Worm (Caenorhabditis elegans): ENCODE results near the gene F33G12.6.

The F33G12.6 gene

DNA sequence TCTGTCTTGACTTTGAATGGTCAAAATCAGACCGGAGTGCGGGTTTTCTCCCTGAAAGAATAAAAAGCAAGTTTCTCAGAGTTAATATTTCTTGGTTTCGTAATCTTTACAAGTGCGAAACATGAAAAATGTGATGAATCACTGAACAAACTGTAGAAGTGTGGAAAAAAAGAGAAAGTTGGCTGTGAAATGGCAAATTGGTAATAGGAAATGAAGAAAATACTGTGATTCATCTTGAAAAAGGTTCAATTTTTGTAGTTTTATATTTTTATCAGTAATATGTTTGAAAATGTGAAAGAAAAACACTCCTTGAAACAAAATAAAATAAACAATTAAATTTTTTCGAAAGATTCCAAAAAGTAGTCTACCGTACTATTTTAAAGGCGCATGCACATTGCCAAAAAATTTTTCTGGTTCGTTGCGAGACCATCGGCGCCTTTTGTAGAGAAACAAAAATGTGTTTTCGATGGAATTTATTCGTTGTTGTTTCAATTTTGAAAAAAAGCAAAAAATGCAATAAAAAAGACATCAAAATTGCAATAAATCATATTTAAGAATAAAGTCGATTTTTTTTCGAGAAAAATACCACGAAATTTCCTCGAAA, 42.0 kb downstream of the F33G12.6 start, which contains the start of gene pld-1:
Gene pld-1, minus strand, starts transcription at position 51 of the 604 bp plus-strand sequence.
- TF ChIP-seq elt-2 (tag; optimal IDR thresholded peaks at IDR 0.05) (no peak), F13H6.1 (tag; optimal IDR thresholded peaks at IDR 0.05) (no peak), che-1 (tag; optimal IDR thresholded peaks at IDR 0.05) (no peak), fkh-6 (tag; optimal IDR thresholded peaks at IDR 0.05) (no peak), ceh-31 (tag; optimal IDR thresholded peaks at IDR 0.05) (no peak), ceh-18 (tag; optimal IDR thresholded peaks at IDR 0.05) (no peak), ceh-30 (tag; optimal IDR thresholded peaks at IDR 0.05) (no peak), hlh-30 (tag; optimal IDR thresholded peaks at IDR 0.05; ENCODE audit: insufficient read depth) (no peak), ceh-2 (tag; optimal IDR thresholded peaks at IDR 0.05) (no peak), odd-2 (tag; optimal IDR thresholded peaks at IDR 0.05) (no peak)

DNA sequence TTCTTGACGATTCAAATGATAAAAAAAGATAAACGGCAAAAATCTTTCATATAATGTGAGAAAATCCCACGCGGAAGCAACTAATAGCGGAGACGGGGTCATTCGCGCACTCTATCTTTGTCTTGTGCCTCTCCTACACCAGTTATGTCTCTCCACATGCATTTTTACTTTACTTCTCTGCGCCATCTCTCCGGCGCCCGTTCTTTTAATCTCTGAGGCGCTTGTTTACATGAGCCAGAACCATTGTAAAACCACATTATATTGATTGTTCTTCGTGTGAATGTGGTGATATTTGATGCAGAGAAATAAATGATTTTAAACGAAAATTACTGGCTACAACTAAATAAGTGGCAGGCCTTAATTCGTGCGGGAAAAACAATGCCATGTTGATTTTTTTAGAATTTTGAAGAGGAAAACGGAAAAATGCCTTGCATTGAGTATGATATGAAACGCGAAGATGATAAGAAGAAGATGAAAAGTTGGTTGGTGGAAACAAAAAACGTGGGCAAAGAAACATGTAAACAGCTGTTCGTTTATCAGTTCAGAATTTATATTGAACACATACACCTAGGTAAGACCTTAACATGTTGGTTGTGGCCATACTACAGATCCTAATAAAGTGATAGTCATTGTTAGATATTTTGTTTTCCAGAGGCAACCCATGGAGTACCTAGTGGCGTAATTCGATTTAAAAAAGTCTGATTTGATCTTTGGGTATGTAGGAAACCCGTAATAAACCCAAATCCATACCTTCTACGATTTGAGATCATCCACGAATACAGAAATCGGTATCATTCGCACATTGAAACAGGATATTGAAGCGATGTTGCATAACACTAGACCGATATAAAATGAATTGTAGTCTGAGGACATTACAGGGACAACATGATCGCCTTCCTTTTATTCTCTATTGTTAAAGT, 42.9 kb downstream of the F33G12.6 start, which contains the start of gene C04G6.2:
Gene C04G6.2, plus strand, starts transcription at position 870 of the 920 bp plus-strand sequence.
- TF ChIP-seq ceh-24 (tag; optimal IDR thresholded peaks at IDR 0.05) (no peak), pha-2 (tag; optimal IDR thresholded peaks at IDR 0.05) (peak; percentile 57), pax-1 (tag; optimal IDR thresholded peaks at IDR 0.05) (peak; percentile 42), nfya-1 (tag; optimal IDR thresholded peaks at IDR 0.05) (peak; percentile 49), T23F11.4 (GFP tag; optimal IDR thresholded peaks at IDR 0.05) (no peak), unc-42 (tag; optimal IDR thresholded peaks at IDR 0.05) (peak; percentile 36), lim-6 (tag; optimal IDR thresholded peaks at IDR 0.05) (no peak), unc-86 (tag; optimal IDR thresholded peaks at IDR 0.05) (no peak), dve-1 (tag; optimal IDR thresholded peaks at IDR 0.05) (peak; percentile 32), rnt-1 (tag; optimal IDR thresholded peaks at IDR 0.05) (peak; percentile 3), hlh-13 (GFP tag; optimal IDR thresholded peaks at IDR 0.05) (no peak), ceh-14 (tag; optimal IDR thresholded peaks at IDR 0.05) (no peak), eyg-1 (tag; optimal IDR thresholded peaks at IDR 0.05) (no peak), ceh-19 (GFP tag; optimal IDR thresholded peaks at IDR 0.05) (peak; percentile 23), ceh-31 (tag; optimal IDR thresholded peaks at IDR 0.05) (peak; percentile 56), ref-2 (tag; optimal IDR thresholded peaks at IDR 0.05) (no peak), ceh-48 (tag; optimal IDR thresholded peaks at IDR 0.05) (peak; percentile 35), pha-4 (tag; optimal IDR thresholded peaks at IDR 0.05) (peak; percentile 44), tbx-2 (tag; optimal IDR thresholded peaks at IDR 0.05) (peak; percentile 63)

DNA sequence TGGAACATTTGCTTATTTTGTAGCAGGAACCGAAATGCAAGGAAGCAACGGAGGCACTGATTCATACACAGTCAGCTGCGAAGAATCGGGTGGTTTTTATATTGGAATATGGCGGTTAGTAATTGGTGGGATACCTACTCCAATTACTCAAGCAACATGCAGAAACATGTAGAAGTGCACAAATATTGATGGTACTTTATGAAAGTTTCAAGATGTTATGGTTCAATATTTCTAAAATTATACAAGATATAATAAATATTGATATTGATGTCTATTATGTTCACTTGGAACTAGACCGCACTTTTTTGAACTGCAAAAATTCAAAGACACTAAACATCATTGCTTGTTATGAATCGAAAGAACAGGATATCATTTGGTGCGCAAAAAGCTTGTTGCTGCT, 44.2 kb downstream of the F33G12.6 start, which contains the start of gene C04G6.13:
Gene C04G6.13, plus strand, starts transcription at position 301 of the 400 bp plus-strand sequence.
- TF ChIP-seq pha-4 (tag; optimal IDR thresholded peaks at IDR 0.05) (no peak), ceh-18 (tag; optimal IDR thresholded peaks at IDR 0.05) (no peak), odd-2 (tag; optimal IDR thresholded peaks at IDR 0.05) (no peak), ceh-22 (tag; optimal IDR thresholded peaks at IDR 0.05) (no peak), zip-5 (tag; optimal IDR thresholded peaks at IDR 0.05) (no peak), C08G9.2 (tag; optimal IDR thresholded peaks at IDR 0.05) (no peak), dve-1 (tag; optimal IDR thresholded peaks at IDR 0.05) (no peak), unc-3 (GFP tag; conservative IDR thresholded peaks at IDR 0.05) (no peak), unc-3 (tag; optimal IDR thresholded peaks at IDR 0.05) (no peak), C38D4.7 (GFP tag; optimal IDR thresholded peaks at IDR 0.05) (no peak), mec-3 (tag; optimal IDR thresholded peaks at IDR 0.05; ENCODE audit: borderline replicate concordance) (no peak), ceh-34 (tag; optimal IDR thresholded peaks at IDR 0.05) (no peak), ceh-30 (tag; optimal IDR thresholded peaks at IDR 0.05) (no peak), K09A11.1 (tag; optimal IDR thresholded peaks at IDR 0.05; ENCODE audit: insufficient read depth) (no peak), elt-4 (tag; optimal IDR thresholded peaks at IDR 0.05) (no peak), hlh-6 (tag; optimal IDR thresholded peaks at IDR 0.05) (no peak), ref-2 (tag; optimal IDR thresholded peaks at IDR 0.05) (no peak)

All from whole organism, late embryonic.